Fruit fly (Drosophila melanogaster) whole organism, embryonic: Measurements from ENCODE around the gene CG17140.
A peak's percentile ranks its signal among the peaks of the same experiment; 100 is the strongest.

Experiments
- Awh ChIP-seq: fragments of 200-800 bp; sonication (Bioruptor generic); IDR thresholded peaks from 2 replicates; pipeline ENCODE4, ENCODE4 v1.3.6; 2022; ENCODE audit warnings: missing biosample characterization, missing genetic modification characterization
- CG1024 ChIP-seq: fragments of 200-800 bp; sonication (Bioruptor generic); IDR thresholded peaks from 2 replicates; pipeline ENCODE4 v1.3.6; 2022; ENCODE audit warnings: missing biosample characterization, missing genetic modification characterization
- CG10274 ChIP-seq: fragments of 200-800 bp; sonication (Bioruptor generic); optimal IDR thresholded peaks from 3 replicates; lab custom pipeline; 2017; ENCODE audit warnings: missing biosample characterization, mild to moderate bottlenecking, missing genetic modification characterization
- CG10431 ChIP-seq: fragments of 200-800 bp; sonication (Bioruptor generic); optimal IDR thresholded peaks from 3 replicates; lab custom pipeline; 2018; ENCODE audit warnings: missing biosample characterization, mild to moderate bottlenecking, missing genetic modification characterization
- CG10543 ChIP-seq: fragments of 200-800 bp; sonication (Bioruptor generic); optimal IDR thresholded peaks from 3 replicates; lab custom pipeline; 2017; ENCODE audit warnings: missing biosample characterization, mild to moderate bottlenecking, missing genetic modification characterization, moderate library complexity
- CG11398 ChIP-seq: fragments of 200-800 bp; sonication (Bioruptor generic); optimal IDR thresholded peaks from 2 replicates; lab custom pipeline; 2016; ENCODE audit warnings: missing biosample characterization, missing genetic modification characterization
- CG12299 ChIP-seq: fragments of 200-800 bp; sonication (Bioruptor generic); optimal IDR thresholded peaks from 2 replicates; lab custom pipeline; 2018; ENCODE audit warnings: missing biosample characterization, mild to moderate bottlenecking, missing genetic modification characterization
- CG14710 ChIP-seq: fragments of 200-800 bp; sonication (Bioruptor generic); optimal IDR thresholded peaks from 3 replicates; lab custom pipeline; 2019; ENCODE audit warnings: missing biosample characterization, mild to moderate bottlenecking, missing genetic modification characterization, moderate library complexity
- CG14860 ChIP-seq: fragments of 200-800 bp; sonication (Bioruptor generic); IDR thresholded peaks from 3 replicates; pipeline ENCODE4 v1.3.6; 2022; ENCODE audit warnings: missing biosample characterization, missing genetic modification characterization; ENCODE audit not compliant: partially characterized antibody
- CG14965 ChIP-seq: fragments of 200-800 bp; sonication (Bioruptor generic); optimal IDR thresholded peaks from 2 replicates; lab custom pipeline; 2016; ENCODE audit warnings: missing biosample characterization, missing genetic modification characterization, borderline replicate concordance
- CG17829 ChIP-seq: fragments of 200-800 bp; optimal IDR thresholded peaks from 2 replicates; lab custom pipeline; 2019; ENCODE audit warnings: missing biosample characterization, mild to moderate bottlenecking, missing genetic modification characterization, moderate library complexity
- CG2116 ChIP-seq: fragments of 200-800 bp; sonication (Bioruptor generic); optimal IDR thresholded peaks from 3 replicates; lab custom pipeline; 2018; ENCODE audit warnings: missing biosample characterization, mild to moderate bottlenecking, missing genetic modification characterization
- CG30431 ChIP-seq: fragments of 200-800 bp; sonication (Bioruptor generic); optimal IDR thresholded peaks from 2 replicates; lab custom pipeline; 2017; ENCODE audit warnings: missing biosample characterization, missing genetic modification characterization
- CG31365 ChIP-seq: fragments of 200-800 bp; sonication (Bioruptor generic); optimal IDR thresholded peaks from 2 replicates; lab custom pipeline; 2018; ENCODE audit warnings: missing biosample characterization, mild to moderate bottlenecking, missing genetic modification characterization
- CG33557 ChIP-seq: fragments of 200-800 bp; sonication (Bioruptor generic); optimal IDR thresholded peaks from 2 replicates; lab custom pipeline; 2019; ENCODE audit warnings: missing biosample characterization, mild to moderate bottlenecking, missing genetic modification characterization, moderate library complexity
- CG3726 ChIP-seq: fragments of 200-800 bp; sonication (Bioruptor generic); IDR thresholded peaks from 3 replicates; pipeline ENCODE4, ENCODE4 v1.3.6; 2022; ENCODE audit warnings: missing biosample characterization, missing genetic modification characterization
- CG7556 ChIP-seq: fragments of 200-800 bp; sonication (Bioruptor generic); optimal IDR thresholded peaks from 2 replicates; lab custom pipeline; 2017; ENCODE audit warnings: missing biosample characterization, mild to moderate bottlenecking, missing genetic modification characterization
- CG9817 ChIP-seq: fragments of 200-800 bp; sonication (Bioruptor generic); optimal IDR thresholded peaks from 2 replicates; lab custom pipeline; 2018; ENCODE audit warnings: missing biosample characterization, mild to moderate bottlenecking, missing genetic modification characterization, moderate library complexity
- CHES-1-like ChIP-seq: fragments of 200-800 bp; sonication (Bioruptor generic); optimal IDR thresholded peaks from 2 replicates; lab custom pipeline; 2016; ENCODE audit warnings: missing biosample characterization, missing genetic modification characterization
- Dbx ChIP-seq: fragments of 200-800 bp; sonication (Bioruptor generic); IDR thresholded peaks from 3 replicates; pipeline ENCODE4 v1.3.6; 2022; ENCODE audit warnings: missing biosample characterization, missing genetic modification characterization
- Dip3 ChIP-seq: fragments of 200-800 bp; sonication (Bioruptor generic); optimal IDR thresholded peaks from 3 replicates; lab custom pipeline; 2016; ENCODE audit warnings: missing biosample characterization, missing genetic modification characterization
- Dll ChIP-seq: fragments of 200-800 bp; sonication (Bioruptor generic); IDR thresholded peaks from 4 replicates; pipeline ENCODE4 v1.3.6; 2022; ENCODE audit warnings: missing biosample characterization, missing genetic modification characterization; ENCODE audit not compliant: partially characterized antibody
- Elba2 ChIP-seq: fragments of 200-800 bp; sonication (Bioruptor generic); optimal IDR thresholded peaks from 3 replicates; lab custom pipeline; 2016; ENCODE audit warnings: missing biosample characterization, missing genetic modification characterization
- HLH54F ChIP-seq: fragments of 200-800 bp; sonication (Bioruptor generic); optimal IDR thresholded peaks from 3 replicates; lab custom pipeline; 2016; ENCODE audit warnings: missing biosample characterization, missing genetic modification characterization
- Hr39 ChIP-seq: fragments of >200 bp; optimal IDR thresholded peaks from 2 replicates; lab custom pipeline; 2017
- MESR4 ChIP-seq: fragments of 200-800 bp; sonication (Bioruptor generic); optimal IDR thresholded peaks from 2 replicates; lab custom pipeline; 2018; ENCODE audit warnings: missing biosample characterization, mild to moderate bottlenecking, missing genetic modification characterization, moderate library complexity
- NC2α ChIP-seq: fragments of 200-800 bp; sonication (Bioruptor generic); optimal IDR thresholded peaks from 2 replicates; lab custom pipeline; 2016; ENCODE audit warnings: missing biosample characterization, missing genetic modification characterization
- Ravus ChIP-seq: fragments of 200-800 bp; sonication (Bioruptor generic); IDR thresholded peaks from 2 replicates; pipeline ENCODE4 v1.3.6; 2022; ENCODE audit warnings: missing biosample characterization, missing genetic modification characterization
- Rfx ChIP-seq: fragments of 200-800 bp; sonication (Bioruptor generic); IDR thresholded peaks from 2 replicates; pipeline ENCODE4 v1.3.6; 2022; ENCODE audit warnings: missing biosample characterization, missing genetic modification characterization
- Sox102F ChIP-seq: fragments of 200-800 bp; sonication (Bioruptor generic); optimal IDR thresholded peaks from 2 replicates; lab custom pipeline; 2018; ENCODE audit warnings: missing biosample characterization, mild to moderate bottlenecking, missing genetic modification characterization, moderate library complexity
- ap ChIP-seq: fragments of 200-800 bp; sonication (Bioruptor generic); IDR thresholded peaks from 2 replicates; pipeline ENCODE4 v1.3.6; 2022; ENCODE audit warnings: missing biosample characterization, missing genetic modification characterization
- dmrt11E ChIP-seq: fragments of 200-800 bp; sonication (Bioruptor generic); optimal IDR thresholded peaks from 3 replicates; lab custom pipeline; 2018; ENCODE audit warnings: missing biosample characterization, mild to moderate bottlenecking, missing genetic modification characterization, moderate library complexity
- ems ChIP-seq: fragments of 200-800 bp; sonication (Bioruptor generic); optimal IDR thresholded peaks from 3 replicates; lab custom pipeline; 2016; ENCODE audit warnings: missing biosample characterization, missing genetic modification characterization
- eyg ChIP-seq: fragments of 200-800 bp; sonication (Bioruptor generic); optimal IDR thresholded peaks from 3 replicates; lab custom pipeline; 2016; ENCODE audit warnings: missing biosample characterization, missing genetic modification characterization
- fd64A ChIP-seq: fragments of 200-800 bp; sonication (Bioruptor generic); optimal IDR thresholded peaks from 3 replicates; lab custom pipeline; 2018; ENCODE audit warnings: missing biosample characterization, mild to moderate bottlenecking, missing genetic modification characterization
- gcm ChIP-seq: fragments of 200-800 bp; sonication (Bioruptor generic); optimal IDR thresholded peaks from 2 replicates; lab custom pipeline; 2019; ENCODE audit warnings: missing biosample characterization, mild to moderate bottlenecking, missing genetic modification characterization, moderate library complexity
- gt ChIP-seq: fragments of 200-800 bp; sonication (Bioruptor generic); IDR thresholded peaks from 2 replicates; pipeline ENCODE4 v1.3.6; 2022; ENCODE audit warnings: missing biosample characterization, missing genetic modification characterization
- hth ChIP-seq: fragments of >200 bp; optimal IDR thresholded peaks from 2 replicates; lab custom pipeline; 2017; ENCODE audit warnings: inconsistent platforms
- ind ChIP-seq: fragments of 200-800 bp; sonication (Bioruptor generic); optimal IDR thresholded peaks from 3 replicates; lab custom pipeline; 2016; ENCODE audit warnings: missing biosample characterization, missing genetic modification characterization
- lilli ChIP-seq: fragments of 200-800 bp; sonication (Bioruptor generic); optimal IDR thresholded peaks from 3 replicates; lab custom pipeline; 2016; ENCODE audit warnings: missing biosample characterization, missing genetic modification characterization
- nmo ChIP-seq: fragments of 200-800 bp; sonication (Bioruptor generic); optimal IDR thresholded peaks from 2 replicates; lab custom pipeline; 2018; ENCODE audit warnings: missing biosample characterization, mild to moderate bottlenecking, missing genetic modification characterization, moderate library complexity
- oc ChIP-seq: fragments of 200-800 bp; sonication (Bioruptor generic); optimal IDR thresholded peaks from 2 replicates; lab custom pipeline; 2018; ENCODE audit warnings: missing biosample characterization, mild to moderate bottlenecking, missing genetic modification characterization, moderate library complexity
- sd ChIP-seq: fragments of 200-800 bp; sonication (Bioruptor generic); optimal IDR thresholded peaks from 3 replicates; lab custom pipeline; 2018; ENCODE audit warnings: missing biosample characterization, mild to moderate bottlenecking, missing genetic modification characterization, moderate library complexity
- sima ChIP-seq: fragments of 200-800 bp; sonication (Bioruptor generic); optimal IDR thresholded peaks from 2 replicates; lab custom pipeline; 2016; ENCODE audit warnings: missing biosample characterization, missing genetic modification characterization
- slbo ChIP-seq: fragments of 200-800 bp; sonication (Bioruptor generic); IDR thresholded peaks from 2 replicates; pipeline ENCODE4 v1.3.6; 2022; ENCODE audit warnings: missing biosample characterization, missing genetic modification characterization
- sr ChIP-seq: fragments of 200-800 bp; sonication (Bioruptor generic); IDR thresholded peaks from 3 replicates; pipeline ENCODE4 v1.3.6; 2022; ENCODE audit warnings: missing biosample characterization, missing genetic modification characterization

CG17140 gene

DNA sequence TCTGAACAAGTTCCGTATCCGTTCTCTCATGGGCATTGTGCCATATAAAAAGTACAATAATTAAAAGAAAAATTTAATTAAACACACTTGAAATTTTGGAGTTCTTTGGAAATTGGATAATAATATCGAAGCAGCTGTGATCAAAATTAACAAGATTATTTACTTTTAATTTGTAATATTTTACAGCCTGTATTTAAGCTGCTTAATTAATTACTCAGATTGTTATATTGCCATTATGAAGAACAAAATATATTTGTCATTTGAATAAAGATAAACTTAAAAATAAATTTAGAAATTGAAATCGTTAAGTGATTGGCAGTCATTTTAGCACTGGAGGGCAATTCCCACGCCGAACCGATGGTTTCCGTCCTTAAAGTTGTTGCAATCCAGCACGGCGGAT is at the start of gene CG17140, which contains the start of gene CG17139:
Gene CG17140 (minus strand): TSS at position 101 of the 400 bp plus-strand sequence.
Gene CG17139 (minus strand): TSS at position 101 of the 400 bp plus-strand sequence.
- TF ChIP-seq Rfx, result no peak
- no peak for TF ChIP-seq CG31365
- TF ChIP-seq, all 482 proteins: peak for 0

DNA sequence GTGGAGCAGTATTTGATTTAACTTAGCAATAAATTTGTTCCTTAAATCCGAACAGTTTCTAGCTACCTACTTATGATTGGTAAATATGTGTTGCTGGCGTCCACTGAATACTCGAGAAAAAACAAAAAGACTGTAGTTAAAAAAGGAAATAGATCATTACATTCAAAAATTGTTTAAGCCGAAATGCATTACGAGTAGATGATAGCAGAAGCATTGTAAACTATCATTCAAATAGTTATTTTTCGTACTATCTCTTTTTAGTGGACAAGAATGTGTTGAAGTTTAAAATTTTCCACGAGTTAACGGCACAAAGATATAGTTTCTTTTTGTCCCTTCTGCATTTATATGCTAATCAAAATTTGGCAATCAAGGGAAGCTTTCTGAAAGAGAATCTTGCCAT is 43.4 kb upstream of the CG17140 start, which contains the start of gene CG14071:
Gene CG14071 (minus strand): TSS at position 101 of the 400 bp plus-strand sequence.
- TF ChIP-seq CG33557 (GFP tag; lab: Kevin White, UChicago), result no peak
- no peak for TF ChIP-seq nmo (GFP tag; lab: Kevin White, UChicago)
- TF ChIP-seq CG11398 (GFP tag; lab: Kevin White, UChicago), result no peak
- no peak for TF ChIP-seq CG3726 (GFP tag; lab: Robert Waterston, UW)
- no peak for TF ChIP-seq CG17829 (tag; lab: Kevin White, UChicago)
- no peak for TF ChIP-seq CG10543 (GFP tag; lab: Kevin White, UChicago)
- no peak for TF ChIP-seq lilli
- TF ChIP-seq Dip3, result no peak
- TF ChIP-seq CG1024 (GFP tag; lab: Robert Waterston, UW), result no peak
- TF ChIP-seq CG14860 (GFP tag; lab: Robert Waterston, UW), result no peak
- TF ChIP-seq sr, result no peak
- no peak for TF ChIP-seq CG10431 (GFP tag; lab: Kevin White, UChicago)
- no peak for TF ChIP-seq gt (GFP tag; lab: Robert Waterston, UW)

- TF ChIP-seq Hr39 (lab: Kevin White, UChicago), result no peak
- no peak for TF ChIP-seq NC2α
- no peak for TF ChIP-seq Dll (GFP tag; lab: Robert Waterston, UW)
- TF ChIP-seq CG12299 (tag; lab: Kevin White, UChicago), result no peak
- TF ChIP-seq HLH54F (GFP tag; lab: Kevin White, UChicago), result no peak
- no peak for TF ChIP-seq slbo
- no peak for TF ChIP-seq Elba2 (GFP tag; lab: Kevin White, UChicago)
- no peak for TF ChIP-seq CG7556 (GFP tag; lab: Kevin White, UChicago)
- TF ChIP-seq ind, result no peak
- TF ChIP-seq CG14965, result no peak
- TF ChIP-seq Awh (GFP tag; lab: Robert Waterston, UW), result no peak
- TF ChIP-seq CG9817 (tag; lab: Kevin White, UChicago), result no peak
Observed at dm6 chr2L:10869867-10870266, 24.4 kb upstream of the CG17140 start, which contains the start of gene CG12517. Gene CG12517 (plus strand): TSS chr2L:10870167.

DNA sequence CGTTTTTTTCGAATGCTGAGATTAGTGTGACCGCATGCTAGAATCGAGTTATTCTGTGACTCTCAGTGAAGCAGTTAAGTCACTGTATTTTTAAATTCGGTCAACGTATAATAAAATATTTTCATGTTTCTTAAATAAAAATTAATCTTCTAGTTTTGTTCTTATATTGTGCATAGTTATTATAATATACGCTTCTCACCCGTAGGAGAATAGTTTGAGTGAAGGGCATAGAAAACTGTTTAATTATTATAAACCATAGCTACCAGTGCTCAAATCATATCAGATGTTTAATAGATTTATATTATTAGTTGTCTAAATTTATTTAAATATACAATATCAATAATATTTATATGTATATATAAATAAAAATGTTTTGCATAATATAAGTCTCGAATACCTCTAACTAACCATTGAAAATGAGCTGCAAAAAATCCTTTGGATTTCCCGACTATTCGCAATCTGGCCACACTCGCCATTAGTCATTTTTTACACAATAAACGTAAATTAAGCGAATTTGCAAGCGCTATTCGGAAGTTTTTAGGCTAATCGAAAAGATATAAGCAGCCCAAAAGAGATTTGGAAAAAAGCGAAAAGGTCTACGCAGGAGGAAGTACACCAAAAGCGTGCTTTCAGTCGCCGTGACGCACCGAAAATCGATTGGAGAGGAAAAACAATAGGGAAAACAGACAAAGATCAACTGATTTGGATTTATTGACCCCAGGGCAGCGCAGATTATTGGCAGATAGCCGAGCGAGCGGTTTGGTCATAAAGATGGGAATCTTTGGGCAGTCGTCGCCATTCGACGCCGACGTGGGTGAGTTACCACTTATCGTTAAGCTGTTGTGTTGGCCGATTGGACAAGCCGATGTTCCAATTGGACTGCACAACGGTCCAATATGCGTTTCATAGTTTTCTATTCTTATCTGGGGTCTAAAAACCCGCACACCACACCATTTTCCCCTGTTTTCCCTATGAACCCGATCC is 12.9 kb upstream of the CG17140 start, which contains the start of the genes aurB and Stam:
Gene aurB (minus strand): TSS at position 31 of the 984 bp plus-strand sequence.
Gene Stam (plus strand): TSS at position 473 of the 984 bp plus-strand sequence.
- TF ChIP-seq sd (tag; lab: Kevin White, UChicago), result peak; percentile 31
- no peak for TF ChIP-seq sima
- TF ChIP-seq oc (tag; lab: Kevin White, UChicago), result peak; percentile 42
- TF ChIP-seq gcm (GFP tag; lab: Kevin White, UChicago), result peak; percentile 57
- TF ChIP-seq Ravus (GFP tag; lab: Robert Waterston, UW), result no peak
- TF ChIP-seq ap (GFP tag; lab: Robert Waterston, UW), result no peak
- no peak for TF ChIP-seq eyg (GFP tag; lab: Kevin White, UChicago)
- no peak for TF ChIP-seq fd64A (GFP tag; lab: Kevin White, UChicago)
- peak; percentile 45 for TF ChIP-seq CG10543 (GFP tag; lab: Kevin White, UChicago)
- no peak for TF ChIP-seq CHES-1-like
- no peak for TF ChIP-seq CG10274 (GFP tag; lab: Kevin White, UChicago)
- peak; percentile 62 for TF ChIP-seq MESR4 (GFP tag; lab: Kevin White, UChicago)
- no peak for TF ChIP-seq Dbx
- TF ChIP-seq CG14710 (tag; lab: Kevin White, UChicago), result peak; percentile 73
- peak; percentile 76 for TF ChIP-seq dmrt11E (tag; lab: Kevin White, UChicago)
- TF ChIP-seq CG30431 (GFP tag; lab: Kevin White, UChicago), result peak; percentile 1
- no peak for TF ChIP-seq ems (GFP tag; lab: Kevin White, UChicago)
- TF ChIP-seq hth, result no peak
- TF ChIP-seq CG2116, result peak; percentile 51
- TF ChIP-seq Sox102F (GFP tag; lab: Kevin White, UChicago), result peak; percentile 71
